Fruit fly (Drosophila melanogaster): ENCODE data around the gene alpha-Man-IIa.

Gene alpha-Man-IIa

DNA sequence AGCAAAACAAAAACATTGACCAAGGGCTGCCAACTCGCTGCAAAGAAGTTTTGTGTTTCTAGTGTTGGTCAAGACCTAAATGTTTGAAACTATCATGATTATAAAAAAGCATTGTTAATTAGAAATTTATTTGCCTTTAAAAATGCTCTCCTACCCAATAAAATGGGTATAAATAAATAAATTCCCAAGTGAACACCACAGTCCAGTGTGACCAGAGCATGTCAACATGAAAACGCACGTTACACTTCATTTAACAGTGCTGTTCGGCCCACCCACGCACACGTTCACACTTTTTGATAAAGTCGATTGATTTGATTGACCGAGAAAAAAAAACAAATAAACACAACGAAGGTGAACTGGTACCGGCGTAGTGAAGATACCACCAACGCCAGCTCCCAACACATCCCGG lies 8.2 kb upstream of the alpha-Man-IIa start, which contains the start of the genes CG9356, BBIP1 and CG8135 (continued):
- peak; percentile 41; the same call in 1 of the 2 replicates for TF ChIP-seq stc (GFP tag; IDR thresholded peaks at IDR 0.05)
- TF ChIP-seq CG7839 (tag; optimal IDR thresholded peaks at IDR 0.05) = no peak
- TF ChIP-seq zfh2 (GFP tag; optimal IDR thresholded peaks at IDR 0.05) = peak; percentile 78
- peak; percentile 86 for TF ChIP-seq onecut (GFP tag; IDR thresholded peaks at IDR 0.05)
- TF ChIP-seq CG4282 (GFP tag; optimal IDR thresholded peaks at IDR 0.05) = peak; percentile 79
- no peak for TF ChIP-seq Sox102F (GFP tag; optimal IDR thresholded peaks at IDR 0.05)
- peak; percentile 72 for TF ChIP-seq NfI (GFP tag; optimal IDR thresholded peaks at IDR 0.05)
- no peak for TF ChIP-seq jigr1 (GFP tag; IDR thresholded peaks at IDR 0.05)
- peak; percentile 44 for TF ChIP-seq CG7372 (GFP tag; IDR thresholded peaks at IDR 0.05)
- no peak for TF ChIP-seq nerfin-2 (GFP tag; IDR thresholded peaks at IDR 0.05; ENCODE audit: partially characterized antibody)
- TF ChIP-seq CG10654 (GFP tag; optimal IDR thresholded peaks at IDR 0.05) = peak; percentile 78
- TF ChIP-seq prd (optimal IDR thresholded peaks at IDR 0.05) = no peak
- TF ChIP-seq prd (GFP tag; IDR thresholded peaks at IDR 0.05) = peak; percentile 83
- no peak for TF ChIP-seq CG7963 (GFP tag; IDR thresholded peaks at IDR 0.05; ENCODE audit: partially characterized antibody)
- peak in 1 of 3 experiments; percentile 55 for TF ChIP-seq lola (GFP tag; optimal IDR thresholded peaks at IDR 0.05)
- TF ChIP-seq CG8924 (tag; optimal IDR thresholded peaks at IDR 0.05) = peak; percentile 71
- no peak; the same call in 1 of the 2 replicates for TF ChIP-seq CG31441 (GFP tag; IDR thresholded peaks at IDR 0.05)
- TF ChIP-seq D (optimal IDR thresholded peaks at IDR 0.05) = no peak
- TF ChIP-seq D (GFP tag; optimal IDR thresholded peaks at IDR 0.05) = peak; percentile 19
- TF ChIP-seq CG12219 (GFP tag; optimal IDR thresholded peaks at IDR 0.05) = no peak
- TF ChIP-seq hkb (optimal IDR thresholded peaks at IDR 0.05) = peak; percentile 88
- peak; percentile 76 for TF ChIP-seq hkb (GFP tag; IDR thresholded peaks at IDR 0.05)
- TF ChIP-seq trh (GFP tag; optimal IDR thresholded peaks at IDR 0.05) = no peak
- no peak for TF ChIP-seq Oli (tag; optimal IDR thresholded peaks at IDR 0.05)
- no peak for TF ChIP-seq fd64A (GFP tag; optimal IDR thresholded peaks at IDR 0.05)
- no peak for TF ChIP-seq CG16779 (GFP tag; IDR thresholded peaks at IDR 0.05)
- peak; percentile 79 for TF ChIP-seq tin (GFP tag; optimal IDR thresholded peaks at IDR 0.05)
- TF ChIP-seq pros (GFP tag; optimal IDR thresholded peaks at IDR 0.05) = no peak
- TF ChIP-seq CG12155 (GFP tag; optimal IDR thresholded peaks at IDR 0.05) = peak; percentile 81
- peak; percentile 39 for TF ChIP-seq luna (GFP tag; optimal IDR thresholded peaks at IDR 0.05)
- TF ChIP-seq CG2129 (GFP tag; IDR thresholded peaks at IDR 0.05; ENCODE audit: partially characterized antibody) = no peak
- peak; percentile 81 for TF ChIP-seq nmo (GFP tag; optimal IDR thresholded peaks at IDR 0.05)
- TF ChIP-seq odd (GFP tag; optimal IDR thresholded peaks at IDR 0.05) = no peak
- TF ChIP-seq Hmr (GFP tag; optimal IDR thresholded peaks at IDR 0.05) = peak; percentile 77
- no peak for TF ChIP-seq Vsx1 (GFP tag; optimal IDR thresholded peaks at IDR 0.05)
- TF ChIP-seq CG7786 (GFP tag; optimal IDR thresholded peaks at IDR 0.05) = peak; percentile 76
- TF ChIP-seq Six4 (GFP tag; optimal IDR thresholded peaks at IDR 0.05) = peak; percentile 75
- peak; percentile 55; the same call in 1 of the 3 replicates for TF ChIP-seq CG11695 (GFP tag; IDR thresholded peaks at IDR 0.05)
- peak; percentile 85 for TF ChIP-seq Chrac-16 (GFP tag; optimal IDR thresholded peaks at IDR 0.05)
- TF ChIP-seq CG9817 (tag; optimal IDR thresholded peaks at IDR 0.05) = peak; percentile 33
- TF ChIP-seq Bteb2 (GFP tag; optimal IDR thresholded peaks at IDR 0.05) = peak; percentile 82
- peak; percentile 45 for TF ChIP-seq Dek (tag; optimal IDR thresholded peaks at IDR 0.05)
- TF ChIP-seq Ets97D (GFP tag; optimal IDR thresholded peaks at IDR 0.05) = peak; percentile 91
- TF ChIP-seq nau (GFP tag; optimal IDR thresholded peaks at IDR 0.05) = no peak
- TF ChIP-seq pho (GFP tag; optimal IDR thresholded peaks at IDR 0.05) = peak; percentile 78
- TF ChIP-seq CG6175 (GFP tag; IDR thresholded peaks at IDR 0.05) = no peak
- TF ChIP-seq CG10959 (GFP tag; IDR thresholded peaks at IDR 0.05) = no peak
- peak; percentile 87 for TF ChIP-seq Mad (GFP tag; optimal IDR thresholded peaks at IDR 0.05)
- peak; percentile 29; the same call in 1 of the 2 replicates for TF ChIP-seq Adf1 (GFP tag; IDR thresholded peaks at IDR 0.05)
- TF ChIP-seq CG1602 (GFP tag; optimal IDR thresholded peaks at IDR 0.05) = peak; percentile 69
- TF ChIP-seq twi (tag; optimal IDR thresholded peaks at IDR 0.05) = peak; percentile 36
- TF ChIP-seq dimm (GFP tag; IDR thresholded peaks at IDR 0.05) = no peak
